Fruit fly (Drosophila melanogaster) whole organism, wandering third instar larva: ENCODE results near the gene CG32459.

Experiments used
- Abd-B ChIP-seq: fragments of >200 bp; optimal IDR thresholded peaks from 2 replicates; lab custom pipeline; 2017; ENCODE audit warnings: missing biosample characterization, missing genetic modification characterization
- foxo ChIP-seq, 2 experiments: fragments of 200-800 bp; sonication (Bioruptor generic); optimal IDR thresholded peaks; 2 replicates in 1 of 2; 3 replicates in 1 of 2; lab custom pipeline; 2016 to 2017; ENCODE audit warnings: missing biosample characterization in 2 of 2, missing genetic modification characterization in 2 of 2
- pan ChIP-seq: fragments of >200 bp; optimal IDR thresholded peaks from 2 replicates; lab custom pipeline; 2017
- psq ChIP-seq: fragments of 200-800 bp; sonication (Bioruptor generic); optimal IDR thresholded peaks from 3 replicates; lab custom pipeline; 2017; ENCODE audit warnings: missing biosample characterization, mild to moderate bottlenecking, missing genetic modification characterization, moderate library complexity
- sage ChIP-seq: fragments of 200-800 bp; sonication (Bioruptor generic); optimal IDR thresholded peaks from 2 replicates; lab custom pipeline; 2016; ENCODE audit warnings: missing biosample characterization, mild to moderate bottlenecking, missing genetic modification characterization

DNA sequence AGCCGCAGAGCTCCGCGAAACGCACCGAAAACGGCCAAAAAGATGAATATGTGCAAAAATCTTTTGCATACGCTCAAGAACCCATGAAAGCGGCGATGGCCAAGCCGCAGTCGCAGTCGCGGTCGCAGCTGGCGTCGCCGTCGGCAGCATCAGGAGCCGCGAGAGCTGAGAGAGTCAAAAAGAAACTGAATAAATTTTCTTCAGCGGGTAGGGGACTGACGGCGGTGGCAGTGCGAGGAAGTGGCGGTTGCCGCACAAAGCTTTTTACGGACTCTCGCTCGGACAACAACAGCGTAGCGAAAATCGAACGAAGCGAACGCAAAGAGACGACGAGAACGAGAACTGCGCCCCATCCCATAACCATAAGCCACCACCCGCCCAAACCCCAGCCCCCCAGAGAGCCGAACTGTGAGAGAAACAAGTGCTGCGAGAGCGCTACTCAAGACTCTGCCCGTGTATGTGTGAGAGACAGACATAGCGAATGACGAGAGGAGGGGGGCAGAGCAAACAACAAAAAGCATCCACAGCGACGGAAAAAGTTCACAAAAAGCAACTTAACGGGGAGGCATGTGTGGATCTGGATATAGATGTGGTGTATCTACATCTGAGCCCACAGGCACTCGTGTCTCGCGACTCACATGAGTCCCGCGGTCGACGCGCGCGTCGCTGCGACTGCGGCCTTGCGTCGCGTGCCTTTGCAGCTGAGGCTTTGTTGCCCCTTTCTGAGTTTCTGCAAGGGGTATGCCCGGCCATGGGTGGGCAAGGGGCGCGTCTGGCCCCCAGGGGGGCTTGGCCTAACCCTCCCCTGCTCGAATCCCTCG is 20.5 kb downstream of the CG32459 start, which contains the start of gene jim:
- TF ChIP-seq Abd-B (GFP tag; lab: Kevin White, UChicago) (no peak), psq (GFP tag; lab: Kevin White, UChicago) (peak; percentile 95), sage (peak; percentile 40), foxo (GFP tag; optimal IDR thresholded peaks at IDR 0.05; lab: Kevin White, UChicago) (peak in 1 of 2 experiments; percentile 59), pan (no peak)
